Worm (Caenorhabditis elegans) whole organism, L4 larva: ENCODE data around the gene srw-139.

Experiments
- Y105C5A.15 ChIP-seq: fragments of 200-800 bp; sonication (Bioruptor generic); IDR thresholded peaks from 2 replicates; pipeline ENCODE4 v1.3.6; 2022; ENCODE audit warnings: missing genetic modification characterization, missing compliant biosample characterization
- jun-1 ChIP-seq: fragments of 150-350 bp; optimal IDR thresholded peaks from 2 replicates; lab custom pipeline; 2014; ENCODE audit warnings: missing biosample characterization, missing genetic modification reagents, missing genetic modification characterization
- mxl-3 ChIP-seq: fragments of 200-800 bp; sonication (Bioruptor generic); optimal IDR thresholded peaks from 2 replicates; lab custom pipeline; 2018; ENCODE audit warnings: mild to moderate bottlenecking, missing genetic modification characterization, missing compliant biosample characterization
- nhr-11 ChIP-seq: fragments of 150-350 bp; optimal IDR thresholded peaks from 2 replicates; lab custom pipeline; 2014; ENCODE audit warnings: missing biosample characterization, missing genetic modification characterization
- nhr-76 ChIP-seq: fragments of 150-350 bp; optimal IDR thresholded peaks from 2 replicates; lab custom pipeline; 2014; ENCODE audit warnings: missing biosample characterization, missing genetic modification characterization
- pqm-1 ChIP-seq: sonication (generic microtip); optimal IDR thresholded peaks from 2 replicates; lab custom pipeline; 2017; ENCODE audit warnings: missing biosample characterization, missing genetic modification characterization
- unc-62 ChIP-seq, 3 experiments: fragments of 150-350 bp in 1 of 3; sonication (generic microtip); optimal IDR thresholded peaks in 2 of 3; peaks in 1 of 3; 1 replicate in 1 of 3; 2 replicates in 2 of 3; lab custom pipeline; 2014 to 2017; ENCODE audit warnings: missing biosample characterization in 3 of 3, missing genetic modification characterization in 3 of 3, missing genetic modification reagents in 3 of 3, missing genotype in 1 of 3

DNA sequence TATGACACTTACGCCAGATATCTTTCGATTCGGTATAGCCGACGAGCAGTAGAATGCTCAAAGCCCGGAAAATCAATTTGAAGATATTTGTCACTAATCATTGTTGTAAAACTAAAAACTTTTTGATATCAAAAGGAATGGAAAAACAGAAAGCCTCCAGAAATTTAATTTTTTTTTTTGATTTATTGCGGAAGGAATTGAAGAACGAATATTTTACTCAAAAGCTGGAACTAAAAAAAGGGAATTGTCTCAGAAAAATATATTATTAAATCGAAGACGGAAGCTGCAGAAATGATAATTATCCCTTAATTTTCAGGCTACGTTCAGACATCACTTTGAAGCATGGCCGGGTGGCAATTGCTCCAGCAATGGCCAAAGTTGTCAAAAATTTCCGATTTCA, 41.4 kb downstream of the srw-139 start, which contains the start of gene srw-137:
- TF ChIP-seq jun-1 (tag; lab: Kevin White, UChicago) (no peak), unc-62 (GFP tag; optimal IDR thresholded peaks at IDR 0.05 in 1 of 2; lab: Kevin White, UChicago) (no peak), unc-62 (tag; optimal IDR thresholded peaks at IDR 0.05; lab: Kevin White, UChicago) (no peak), pqm-1 (no peak), nhr-76 (tag; lab: Kevin White, UChicago) (no peak), Y105C5A.15 (GFP tag; lab: Robert Waterston, UW) (no peak), nhr-11 (tag; lab: Kevin White, UChicago) (no peak), mxl-3 (GFP tag; lab: Kevin White, UChicago) (no peak)
